Worm (Caenorhabditis elegans) whole organism, L2 larva: ENCODE data around the gene Y67H2A.10.

ENCODE experiments used
- ZK546.5 ChIP-seq: sonication (generic microtip); optimal IDR thresholded peaks from 2 replicates; lab custom pipeline; 2017; ENCODE audit warnings: missing biosample characterization, missing genetic modification characterization
- alr-1 ChIP-seq: fragments of 150-350 bp; optimal IDR thresholded peaks from 2 replicates; lab custom pipeline; 2014; ENCODE audit warnings: missing biosample characterization, missing genetic modification characterization
- aly-2 ChIP-seq: fragments of 150-350 bp; optimal IDR thresholded peaks from 2 replicates; lab custom pipeline; 2014; ENCODE audit warnings: missing biosample characterization, missing genetic modification characterization
- blmp-1 ChIP-seq: sonication (generic microtip); optimal IDR thresholded peaks from 2 replicates; lab custom pipeline; 2017; ENCODE audit warnings: missing genetic modification characterization, mild to moderate bottlenecking, missing compliant biosample characterization, antibody characterized with exemption, moderate library complexity; ENCODE audit not compliant: insufficient read depth
- ceh-16 ChIP-seq: fragments of 150-350 bp; optimal IDR thresholded peaks from 2 replicates; lab custom pipeline; 2014; ENCODE audit warnings: missing biosample characterization, missing genetic modification characterization
- egl-27 ChIP-seq: sonication (generic microtip); optimal IDR thresholded peaks from 3 replicates; lab custom pipeline; 2017; ENCODE audit warnings: missing biosample characterization, missing genetic modification reagents, missing genetic modification characterization
- elt-1 ChIP-seq: fragments of 150-350 bp; optimal IDR thresholded peaks from 2 replicates; lab custom pipeline; 2014; ENCODE audit warnings: missing biosample characterization, missing genetic modification characterization
- elt-3 ChIP-seq: sonication (generic microtip); optimal IDR thresholded peaks from 2 replicates; lab custom pipeline; 2017; ENCODE audit warnings: missing biosample characterization, missing genetic modification characterization
- gmeb-1 ChIP-seq: fragments of 150-350 bp; optimal IDR thresholded peaks from 2 replicates; lab custom pipeline; 2014; ENCODE audit warnings: missing biosample characterization, missing genetic modification characterization
- nhr-23 ChIP-seq: fragments of 150-350 bp; optimal IDR thresholded peaks from 2 replicates; lab custom pipeline; 2014; ENCODE audit warnings: missing biosample characterization, missing genetic modification reagents, missing genetic modification characterization
- nhr-237 ChIP-seq: fragments of 150-350 bp; optimal IDR thresholded peaks from 2 replicates; lab custom pipeline; 2014; ENCODE audit warnings: missing biosample characterization, missing genetic modification characterization
- ztf-11 ChIP-seq: sonication (generic microtip); optimal IDR thresholded peaks from 2 replicates; lab custom pipeline; 2017; ENCODE audit warnings: missing biosample characterization, missing genetic modification characterization

ce11 chrIV:13255886-13256285 lies 33.4 kb downstream of the Y67H2A.10 start, which contains the start of gene bus-12:
- TF ChIP-seq blmp-1 (no peak), alr-1 (no peak), gmeb-1 (tag; lab: Kevin White, UChicago) (no peak), ztf-11 (tag; lab: Kevin White, UChicago) (no peak), aly-2 (tag; lab: Kevin White, UChicago) (no peak), egl-27 (tag; lab: Kevin White, UChicago) (no peak), elt-1 (no peak), ceh-16 (no peak), nhr-23 (no peak), nhr-237 (no peak), elt-3 (tag; lab: Kevin White, UChicago) (no peak), ZK546.5 (tag; lab: Kevin White, UChicago) (no peak)
